Fruit fly (Drosophila melanogaster): ENCODE measurements around the gene Fur2.

DNA sequence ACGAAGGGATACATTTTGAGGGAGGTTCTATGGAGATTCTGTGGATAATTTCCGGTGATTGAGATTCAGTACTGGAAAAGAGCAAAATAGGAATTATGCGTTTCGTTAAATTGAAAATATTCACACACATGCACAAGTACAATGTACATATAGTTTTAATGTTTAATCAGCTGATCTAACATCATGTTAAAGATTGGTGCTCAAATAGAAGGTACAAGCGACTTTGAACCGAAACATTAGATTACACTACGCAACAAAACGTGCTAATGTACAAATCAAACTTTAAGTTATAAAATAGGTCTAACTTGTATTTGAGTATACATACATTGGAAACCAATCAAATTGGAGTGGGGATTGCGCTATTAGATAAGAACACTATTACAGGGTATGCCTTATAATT is 47.2 kb downstream of the Fur2 start:
- no peak for TF ChIP-seq CTCF (optimal IDR thresholded peaks at IDR 0.05)
- TF ChIP-seq CG8478 (optimal IDR thresholded peaks at IDR 0.05), result no peak
